Fruit fly (Drosophila melanogaster): ENCODE data around the gene hoe1.

Gene hoe1

dm6 chr2L:4971329-4971798, 39.2 kb upstream of the hoe1 start, which contains the start of gene CG14043 (continued):
- TF ChIP-seq Tbp (GFP tag; optimal IDR thresholded peaks at IDR 0.05), result no peak
- peak; percentile 61 for TF ChIP-seq CG33213 (GFP tag; optimal IDR thresholded peaks at IDR 0.05)
- TF ChIP-seq CG16863 (GFP tag; optimal IDR thresholded peaks at IDR 0.05), result no peak
- TF ChIP-seq CG14860 (GFP tag; IDR thresholded peaks at IDR 0.05; ENCODE audit: partially characterized antibody), result no peak
- TF ChIP-seq CG13123 (GFP tag; optimal IDR thresholded peaks at IDR 0.05), result no peak
- no peak; the same call in 2 of the 3 replicates for TF ChIP-seq knrl (GFP tag; IDR thresholded peaks at IDR 0.05; ENCODE audit: partially characterized antibody)
- no peak for TF ChIP-seq NFAT (GFP tag; IDR thresholded peaks at IDR 0.05)
- no peak for TF ChIP-seq CG15011 (GFP tag; optimal IDR thresholded peaks at IDR 0.05)
- TF ChIP-seq hbn (GFP tag; IDR thresholded peaks at IDR 0.05; ENCODE audit: partially characterized antibody), result peak; percentile 38; the same call in 1 of the 2 replicates
- peak; percentile 37 for TF ChIP-seq chn (GFP tag; optimal IDR thresholded peaks at IDR 0.05)
- TF ChIP-seq Ets97D (GFP tag; optimal IDR thresholded peaks at IDR 0.05), result peak; percentile 81
- TF ChIP-seq NfI (GFP tag; optimal IDR thresholded peaks at IDR 0.05), result no peak
- TF ChIP-seq pnt (GFP tag; optimal IDR thresholded peaks at IDR 0.05), result no peak
- no peak for TF ChIP-seq h (optimal IDR thresholded peaks at IDR 0.05)
- TF ChIP-seq HHEX (GFP tag; optimal IDR thresholded peaks at IDR 0.05), result no peak
- TF ChIP-seq Chrac-16 (GFP tag; optimal IDR thresholded peaks at IDR 0.05), result peak; percentile 17
- no peak for TF ChIP-seq dmrt99B (tag; optimal IDR thresholded peaks at IDR 0.05)
- TF ChIP-seq z (GFP tag; IDR thresholded peaks at IDR 0.05), result no peak
- no peak for TF ChIP-seq Stat92E (GFP tag; optimal IDR thresholded peaks at IDR 0.05)
- peak; percentile 94 for TF ChIP-seq pzg (GFP tag; optimal IDR thresholded peaks at IDR 0.05)
- no peak for TF ChIP-seq Six4 (GFP tag; optimal IDR thresholded peaks at IDR 0.05)
- TF ChIP-seq CG11456 (GFP tag; IDR thresholded peaks at IDR 0.05), result no peak
- TF ChIP-seq HLH3B (GFP tag; IDR thresholded peaks at IDR 0.05), result no peak
- peak; percentile 54 for TF ChIP-seq CG13624 (GFP tag; optimal IDR thresholded peaks at IDR 0.05)
- no peak for TF ChIP-seq tx (GFP tag; optimal IDR thresholded peaks at IDR 0.05)
- TF ChIP-seq CG9817 (tag; optimal IDR thresholded peaks at IDR 0.05), result peak; percentile 13
- TF ChIP-seq CG15696 (tag; optimal IDR thresholded peaks at IDR 0.05), result peak; percentile 7
- TF ChIP-seq ro (GFP tag; IDR thresholded peaks at IDR 0.05), result no peak
- no peak for TF ChIP-seq CG10209 (GFP tag; optimal IDR thresholded peaks at IDR 0.05)
- peak; percentile 9 for TF ChIP-seq Spps (tag; optimal IDR thresholded peaks at IDR 0.05)
- TF ChIP-seq CG1792 (GFP tag; optimal IDR thresholded peaks at IDR 0.05), result no peak
- TF ChIP-seq CG7786 (GFP tag; optimal IDR thresholded peaks at IDR 0.05), result peak; percentile 40
- no peak for TF ChIP-seq her (GFP tag; optimal IDR thresholded peaks at IDR 0.05)
- TF ChIP-seq CG1832 (GFP tag; optimal IDR thresholded peaks at IDR 0.05), result no peak
- peak; percentile 44 for TF ChIP-seq CG30020 (tag; optimal IDR thresholded peaks at IDR 0.05)
- TF ChIP-seq CG18262 (tag; optimal IDR thresholded peaks at IDR 0.05), result peak; percentile 31
- no peak for TF ChIP-seq ash1 (GFP tag; optimal IDR thresholded peaks at IDR 0.05)
- no peak for TF ChIP-seq CG18476 (GFP tag; optimal IDR thresholded peaks at IDR 0.05)
- TF ChIP-seq CG15601 (tag; optimal IDR thresholded peaks at IDR 0.05), result peak; percentile 51
- 0 out of 2 replicates have a peak, but pooled peaks have one; percentile 28 for TF ChIP-seq Scr (GFP tag; IDR thresholded peaks at IDR 0.05; ENCODE audit: partially characterized antibody)
- peak; percentile 48 for TF ChIP-seq CG13287 (GFP tag; IDR thresholded peaks at IDR 0.05; ENCODE audit: partially characterized antibody)
- no peak for TF ChIP-seq Elba2 (GFP tag; optimal IDR thresholded peaks at IDR 0.05)
- TF ChIP-seq Camta (GFP tag; optimal IDR thresholded peaks at IDR 0.05), result no peak
- TF ChIP-seq Neu2 (GFP tag; optimal IDR thresholded peaks at IDR 0.05; ENCODE audit: borderline replicate concordance), result peak; percentile 4
- TF ChIP-seq NC2β (GFP tag; optimal IDR thresholded peaks at IDR 0.05), result peak; percentile 42
- peak; percentile 71 for TF ChIP-seq sd (tag; optimal IDR thresholded peaks at IDR 0.05)
- no peak for TF ChIP-seq CG9437 (GFP tag; optimal IDR thresholded peaks at IDR 0.05)
- no peak for TF ChIP-seq grn (GFP tag; optimal IDR thresholded peaks at IDR 0.05)
- peak; percentile 21 for TF ChIP-seq Max (GFP tag; optimal IDR thresholded peaks at IDR 0.05)
- TF ChIP-seq CG12104 (GFP tag; optimal IDR thresholded peaks at IDR 0.05), result no peak
- peak; percentile 91 for TF ChIP-seq CG7928 (GFP tag; optimal IDR thresholded peaks at IDR 0.05)

Data from whole organism, embryonic.